Fruit fly (Drosophila melanogaster) whole organism, pupa: ENCODE data around the gene colt.
A peak's percentile ranks its signal among the peaks of the same experiment; 100 is the strongest.

Source experiments
- CG10348 ChIP-seq: fragments of 200-800 bp; sonication (Bioruptor generic); IDR thresholded peaks from 2 replicates; pipeline ENCODE4 v1.3.6; 2022; ENCODE audit warnings: missing biosample characterization, missing genetic modification characterization
- CG12605 ChIP-seq: fragments of 200-800 bp; sonication (Bioruptor generic); IDR thresholded peaks from 2 replicates; pipeline ENCODE4 v1.3.6; 2022; ENCODE audit warnings: missing biosample characterization, missing genetic modification characterization
- CG13204 ChIP-seq: fragments of 200-800 bp; sonication (Bioruptor generic); optimal IDR thresholded peaks from 2 replicates; lab custom pipeline; 2018; ENCODE audit warnings: missing biosample characterization, mild to moderate bottlenecking, missing genetic modification characterization, moderate library complexity
- CG14655 ChIP-seq: fragments of 200-800 bp; sonication (Bioruptor generic); optimal IDR thresholded peaks from 3 replicates; lab custom pipeline; 2017; ENCODE audit warnings: mild to moderate bottlenecking, missing biosample characterization, missing genetic modification reagents, missing genetic modification characterization
- CG15710 ChIP-seq: fragments of 200-800 bp; sonication (Bioruptor generic); optimal IDR thresholded peaks from 2 replicates; lab custom pipeline; 2018; ENCODE audit warnings: missing biosample characterization, mild to moderate bottlenecking, missing genetic modification characterization, moderate library complexity
- CG17806 ChIP-seq: fragments of 200-800 bp; sonication (Bioruptor generic); optimal IDR thresholded peaks from 2 replicates; lab custom pipeline; 2018; ENCODE audit warnings: missing biosample characterization, mild to moderate bottlenecking, missing genetic modification characterization, moderate library complexity
- CG32121 ChIP-seq: fragments of 200-800 bp; sonication (Bioruptor generic); IDR thresholded peaks from 2 replicates; pipeline ENCODE4 v1.3.6; 2022; ENCODE audit warnings: missing biosample characterization, missing genetic modification characterization
- CG34367 ChIP-seq: fragments of 200-800 bp; sonication (Bioruptor generic); optimal IDR thresholded peaks from 2 replicates; lab custom pipeline; 2018; ENCODE audit warnings: missing biosample characterization, mild to moderate bottlenecking, missing genetic modification characterization
- CG4496 ChIP-seq: fragments of 200-800 bp; sonication (Bioruptor generic); IDR thresholded peaks from 3 replicates; pipeline ENCODE4 v1.3.6; 2022; ENCODE audit warnings: missing biosample characterization, missing genetic modification characterization
- CG8159 ChIP-seq: fragments of 200-800 bp; sonication (Bioruptor generic); optimal IDR thresholded peaks from 3 replicates; lab custom pipeline; 2018; ENCODE audit warnings: missing biosample characterization, mild to moderate bottlenecking, missing genetic modification characterization, moderate library complexity
- CG8301 ChIP-seq: fragments of 200-800 bp; sonication (Bioruptor generic); optimal IDR thresholded peaks from 2 replicates; lab custom pipeline; 2018; ENCODE audit warnings: missing biosample characterization, mild to moderate bottlenecking, missing genetic modification characterization
- CG9948 ChIP-seq: fragments of 200-800 bp; sonication (Bioruptor generic); optimal IDR thresholded peaks from 2 replicates; lab custom pipeline; 2018; ENCODE audit warnings: missing biosample characterization, mild to moderate bottlenecking, missing genetic modification characterization, moderate library complexity
- D1 ChIP-seq: fragments of 200-800 bp; sonication (Bioruptor generic); optimal IDR thresholded peaks from 2 replicates; lab custom pipeline; 2018; ENCODE audit warnings: missing biosample characterization, mild to moderate bottlenecking, missing genetic modification characterization, moderate library complexity
- EcR ChIP-seq: fragments of 200-800 bp; sonication (Bioruptor generic); optimal IDR thresholded peaks from 3 replicates; lab custom pipeline; 2019; ENCODE audit warnings: missing biosample characterization, missing genetic modification characterization, mild to moderate bottlenecking, moderate library complexity, missing genetic modification reagents
- Ets98B ChIP-seq: fragments of 200-800 bp; sonication (Bioruptor generic); IDR thresholded peaks from 2 replicates; pipeline ENCODE4 v1.3.6; 2022; ENCODE audit warnings: missing biosample characterization, missing genetic modification characterization
- Pif1A ChIP-seq: fragments of 200-800 bp; sonication (Bioruptor generic); optimal IDR thresholded peaks from 3 replicates; lab custom pipeline; 2016; ENCODE audit warnings: missing biosample characterization, missing genetic modification characterization
- Pif1B ChIP-seq: fragments of 200-800 bp; sonication (Bioruptor generic); optimal IDR thresholded peaks from 3 replicates; lab custom pipeline; 2016; ENCODE audit warnings: missing biosample characterization, missing genetic modification characterization
- Snoo ChIP-seq: fragments of 200-800 bp; sonication (Bioruptor generic); optimal IDR thresholded peaks from 3 replicates; lab custom pipeline; 2017; ENCODE audit warnings: missing biosample characterization, mild to moderate bottlenecking, missing genetic modification characterization, inconsistent platforms
- fd96Ca ChIP-seq: fragments of 200-800 bp; sonication (Bioruptor generic); IDR thresholded peaks from 3 replicates; pipeline ENCODE4 v1.3.6; 2022; ENCODE audit warnings: missing biosample characterization, missing genetic modification characterization
- gl ChIP-seq: fragments of 200-800 bp; sonication (Bioruptor generic); optimal IDR thresholded peaks from 2 replicates; lab custom pipeline; 2018; ENCODE audit warnings: missing biosample characterization, mild to moderate bottlenecking, missing genetic modification characterization
- rn ChIP-seq: fragments of 200-800 bp; sonication (Bioruptor generic); IDR thresholded peaks from 2 replicates; pipeline ENCODE4 v1.3.6; 2022; ENCODE audit warnings: missing biosample characterization, missing genetic modification characterization

The colt gene

dm6 chr2L:2765659-2766373 is 4.1 kb downstream of the colt start, which contains the start of the genes Snx21 and aph-1:
Gene Snx21 (minus strand): TSS chr2L:2765665.
Gene aph-1 (plus strand): TSS chr2L:2766233.
- TF ChIP-seq rn (GFP tag; lab: Robert Waterston, UW): peak; percentile 57
- TF ChIP-seq CG12605 (GFP tag; lab: Robert Waterston, UW): peak; percentile 71
- peak; percentile 82 for TF ChIP-seq CG8301
- peak; percentile 85 for TF ChIP-seq CG17806
- 0 out of 2 replicates have a peak, but pooled peaks have one; percentile 48 for TF ChIP-seq CG10348
- peak; percentile 91 for TF ChIP-seq Pif1B (GFP tag; lab: Kevin White, UChicago)
- TF ChIP-seq CG32121: peak; percentile 85
- no peak for TF ChIP-seq CG13204 (GFP tag; lab: Kevin White, UChicago)
- peak; percentile 10 for TF ChIP-seq EcR
- peak; percentile 88 for TF ChIP-seq CG4496
- TF ChIP-seq Ets98B (GFP tag; lab: Robert Waterston, UW): peak; percentile 86
- peak; percentile 91 for TF ChIP-seq CG8159 (tag; lab: Kevin White, UChicago)
- peak; percentile 87 for TF ChIP-seq Snoo
- TF ChIP-seq fd96Ca (GFP tag; lab: Robert Waterston, UW): peak; percentile 90
- TF ChIP-seq CG14655 (GFP tag; lab: Kevin White, UChicago): peak; percentile 87
- TF ChIP-seq gl: peak; percentile 45
- peak; percentile 86 for TF ChIP-seq CG9948 (tag; lab: Kevin White, UChicago)
- TF ChIP-seq Pif1A (GFP tag; lab: Kevin White, UChicago): peak; percentile 80
- TF ChIP-seq D1 (tag; lab: Kevin White, UChicago): no peak
- TF ChIP-seq CG15710: peak; percentile 87
- peak; percentile 75 for TF ChIP-seq CG34367 (tag; lab: Kevin White, UChicago)
- TF ChIP-seq, all 21 proteins: peak for 19

dm6 chr2L:2760288-2760687 is 9.6 kb downstream of the colt start:
- TF ChIP-seq EcR (no peak), CG14655 (GFP tag; lab: Kevin White, UChicago) (no peak), CG13204 (GFP tag; lab: Kevin White, UChicago) (no peak)
- TF ChIP-seq, all 21 proteins: peak for 0

- TF ChIP-seq CG13204 (GFP tag; lab: Kevin White, UChicago): no peak
- TF ChIP-seq Ets98B (GFP tag; lab: Robert Waterston, UW): peak; percentile 89
- no peak for TF ChIP-seq CG14655 (GFP tag; lab: Kevin White, UChicago)
- peak; percentile 87 for TF ChIP-seq CG8159 (tag; lab: Kevin White, UChicago)
- peak; percentile 68 for TF ChIP-seq CG12605 (GFP tag; lab: Robert Waterston, UW)
- TF ChIP-seq Pif1A (GFP tag; lab: Kevin White, UChicago): peak; percentile 86
- no peak for TF ChIP-seq D1 (tag; lab: Kevin White, UChicago)
- peak; percentile 87 for TF ChIP-seq CG17806
- TF ChIP-seq EcR: peak; percentile 100
- TF ChIP-seq fd96Ca (GFP tag; lab: Robert Waterston, UW): peak; percentile 91
- peak; percentile 64 for TF ChIP-seq CG10348
- peak; percentile 78 for TF ChIP-seq CG8301
- TF ChIP-seq CG15710: peak; percentile 89
- TF ChIP-seq CG4496: peak; percentile 96
- TF ChIP-seq rn (GFP tag; lab: Robert Waterston, UW): peak; percentile 88
- TF ChIP-seq Pif1B (GFP tag; lab: Kevin White, UChicago): peak; percentile 86
- TF ChIP-seq CG34367 (tag; lab: Kevin White, UChicago): peak; percentile 81
- peak; percentile 27 for TF ChIP-seq gl
- peak; percentile 89 for TF ChIP-seq Snoo
- peak; percentile 81 for TF ChIP-seq CG9948 (tag; lab: Kevin White, UChicago)
- TF ChIP-seq CG32121: peak; percentile 87
Observed at dm6 chr2L:2759654-2760053, 10.2 kb downstream of the colt start, which contains the start of the genes HemK2, Snapin and Tnpo-SR. Gene HemK2 (minus strand): TSS chr2L:2759677. Gene Snapin (minus strand): TSS chr2L:2759677. Gene Tnpo-SR (plus strand): TSS chr2L:2759924.

- TF ChIP-seq Pif1A (GFP tag; lab: Kevin White, UChicago) (no peak), CG14655 (GFP tag; lab: Kevin White, UChicago) (no peak), gl (no peak), CG17806 (no peak), CG15710 (no peak), CG8159 (tag; lab: Kevin White, UChicago) (no peak), D1 (tag; lab: Kevin White, UChicago) (no peak), CG10348 (no peak), CG32121 (no peak), EcR (no peak), CG8301 (no peak), CG9948 (tag; lab: Kevin White, UChicago) (no peak), fd96Ca (GFP tag; lab: Robert Waterston, UW) (no peak), CG34367 (tag; lab: Kevin White, UChicago) (no peak), CG4496 (no peak), rn (GFP tag; lab: Robert Waterston, UW) (no peak), CG12605 (GFP tag; lab: Robert Waterston, UW) (no peak)
Observed at dm6 chr2L:2757930-2758556, 11.8 kb downstream of the colt start.

dm6 chr2L:2755323-2755695 is 14.6 kb downstream of the colt start:
- TF ChIP-seq Pif1A (GFP tag; lab: Kevin White, UChicago) (peak; percentile 59), EcR (peak; percentile 72), Pif1B (GFP tag; lab: Kevin White, UChicago) (peak; percentile 72), gl (peak; percentile 61), Snoo (no peak)
